Worm (Caenorhabditis elegans) whole organism, young adult: ENCODE results near the gene Y97E10AR.3.

Source experiments
- B0261.1 ChIP-seq: sonication (generic microtip); optimal IDR thresholded peaks from 2 replicates; lab custom pipeline; 2016; ENCODE audit warnings: mild to moderate bottlenecking, missing genetic modification characterization, moderate library complexity, missing compliant biosample characterization
- B0336.3 ChIP-seq: fragments of 200-800 bp; sonication (Bioruptor generic); IDR thresholded peaks from 2 replicates; pipeline ENCODE4 v1.3.6; 2022; ENCODE audit warnings: missing genetic modification characterization, missing compliant biosample characterization
- D2030.7 ChIP-seq: fragments of 200-800 bp; sonication (Bioruptor generic); IDR thresholded peaks from 2 replicates; pipeline ENCODE4 v1.3.6; 2022; ENCODE audit warnings: missing genetic modification reagents, missing genetic modification characterization, missing compliant biosample characterization
- F22D6.2 ChIP-seq: sonication (generic microtip); optimal IDR thresholded peaks from 2 replicates; lab custom pipeline; 2016; ENCODE audit warnings: mild to moderate bottlenecking, missing genetic modification characterization, missing compliant biosample characterization
- F23B12.7 ChIP-seq: sonication (generic microtip); optimal IDR thresholded peaks from 2 replicates; lab custom pipeline; 2017; ENCODE audit warnings: missing genetic modification characterization, mild to moderate bottlenecking, missing compliant biosample characterization, antibody characterized with exemption, moderate library complexity; ENCODE audit not compliant: insufficient read depth
- F33H1.4 ChIP-seq: fragments of 200-800 bp; sonication (Bioruptor generic); IDR thresholded peaks from 2 replicates; pipeline ENCODE4 v1.3.6; 2022; ENCODE audit warnings: missing genetic modification reagents, missing genetic modification characterization, missing compliant biosample characterization
- F49E8.2 ChIP-seq: sonication (generic microtip); optimal IDR thresholded peaks from 3 replicates; lab custom pipeline; 2017; ENCODE audit warnings: missing genetic modification characterization, mild to moderate bottlenecking, missing compliant biosample characterization, antibody characterized with exemption, moderate library complexity; ENCODE audit not compliant: insufficient read depth
- F57C9.4 ChIP-seq: sonication (generic microtip); optimal IDR thresholded peaks from 2 replicates; lab custom pipeline; 2017; ENCODE audit warnings: mild to moderate bottlenecking, missing genetic modification characterization, missing compliant biosample characterization
- K11D2.4 ChIP-seq: fragments of 200-800 bp; sonication (Bioruptor generic); IDR thresholded peaks from 2 replicates; pipeline ENCODE4 v1.3.6; 2022; ENCODE audit warnings: missing genetic modification reagents, missing genetic modification characterization, missing compliant biosample characterization
- K12H6.12 ChIP-seq: fragments of 200-800 bp; sonication (Bioruptor generic); optimal IDR thresholded peaks from 2 replicates; lab custom pipeline; 2018; ENCODE audit warnings: mild to moderate bottlenecking, missing genetic modification characterization, missing compliant biosample characterization
- T26A5.8 ChIP-seq: sonication (generic microtip); optimal IDR thresholded peaks from 2 replicates; lab custom pipeline; 2016; ENCODE audit warnings: missing genetic modification characterization, missing compliant biosample characterization
- ZK185.1 ChIP-seq: sonication (generic microtip); optimal IDR thresholded peaks from 2 replicates; lab custom pipeline; 2016; ENCODE audit warnings: mild to moderate bottlenecking, missing genetic modification characterization, missing compliant biosample characterization; ENCODE audit not compliant: poor library complexity, severe bottlenecking
- ama-1 ChIP-seq, 3 experiments: fragments of 150-350 bp in 1 of 3; sonication (generic microtip) in 2 of 3; optimal IDR thresholded peaks; 2 replicates each; lab custom pipeline; 2014 to 2018; ENCODE audit warnings: missing biosample characterization in 2 of 3, missing genetic modification characterization in 2 of 3, missing genetic modification reagents in 2 of 3
- athp-1 ChIP-seq: sonication (generic microtip); optimal IDR thresholded peaks from 2 replicates; lab custom pipeline; 2017; ENCODE audit warnings: mild to moderate bottlenecking, missing genetic modification characterization, missing compliant biosample characterization
- bed-2 ChIP-seq: fragments of 200-800 bp; sonication (Bioruptor generic); IDR thresholded peaks from 2 replicates; pipeline ENCODE4 v1.3.6; 2022; ENCODE audit warnings: missing genetic modification reagents, missing genetic modification characterization, missing compliant biosample characterization
- cebp-1 ChIP-seq, 2 experiments: fragments of 200-800 bp in 1 of 2; sonication (Bioruptor generic) in 1 of 2; sonication (generic microtip) in 1 of 2; IDR thresholded peaks in 1 of 2; optimal IDR thresholded peaks in 1 of 2; 2 replicates each; pipeline versions ENCODE4 v1.3.6 to Lab custom; 2017 to 2022; ENCODE audit warnings: missing compliant biosample characterization in 2 of 2, missing genetic modification characterization in 2 of 2, mild to moderate bottlenecking in 1 of 2, missing genetic modification reagents in 1 of 2, moderate library complexity in 1 of 2
- cebp-2 ChIP-seq: fragments of 200-800 bp; sonication (Bioruptor generic); IDR thresholded peaks from 2 replicates; pipeline ENCODE4 v1.3.6; 2022; ENCODE audit warnings: missing genetic modification characterization, missing compliant biosample characterization
- ceh-100 ChIP-seq: fragments of 200-800 bp; sonication (Bioruptor generic); IDR thresholded peaks from 2 replicates; pipeline ENCODE4 v1.3.6; 2022; ENCODE audit warnings: missing genetic modification reagents, missing genetic modification characterization, missing compliant biosample characterization
- die-1 ChIP-seq: sonication (generic microtip); optimal IDR thresholded peaks from 2 replicates; lab custom pipeline; 2016; ENCODE audit warnings: missing genotype, mild to moderate bottlenecking, missing genetic modification characterization, missing compliant biosample characterization
- dpff-1 ChIP-seq: sonication (generic microtip); optimal IDR thresholded peaks from 2 replicates; lab custom pipeline; 2017; ENCODE audit warnings: mild to moderate bottlenecking, missing genetic modification characterization, missing compliant biosample characterization
- efl-1 ChIP-seq: fragments of 150-350 bp; optimal IDR thresholded peaks from 2 replicates; lab custom pipeline; 2014; ENCODE audit warnings: missing biosample characterization, missing genetic modification reagents, missing genetic modification characterization
- egrh-3 ChIP-seq: fragments of 200-800 bp; sonication (Bioruptor generic); IDR thresholded peaks from 2 replicates; pipeline ENCODE4 v1.3.6; 2022; ENCODE audit warnings: missing genetic modification reagents, missing genetic modification characterization, missing compliant biosample characterization
- fkh-3 ChIP-seq: sonication (generic microtip); optimal IDR thresholded peaks from 2 replicates; lab custom pipeline; 2016; ENCODE audit warnings: mild to moderate bottlenecking, missing genetic modification characterization, missing compliant biosample characterization
- gei-17 ChIP-seq: fragments of 200-800 bp; sonication (Bioruptor generic); optimal IDR thresholded peaks from 2 replicates; lab custom pipeline; 2018; ENCODE audit warnings: mild to moderate bottlenecking, missing genetic modification characterization, missing compliant biosample characterization
- hlh-26 ChIP-seq: fragments of 200-800 bp; sonication (Bioruptor generic); conservative IDR thresholded peaks from 2 replicates; pipeline ENCODE4 v1.3.6; 2022; ENCODE audit warnings: missing genetic modification reagents, missing genetic modification characterization, missing compliant biosample characterization
- hmg-20 ChIP-seq: fragments of 200-800 bp; sonication (Bioruptor generic); IDR thresholded peaks from 2 replicates; pipeline ENCODE4 v1.3.6; 2022; ENCODE audit warnings: missing genetic modification reagents, missing genetic modification characterization, missing compliant biosample characterization
- hrde-1 ChIP-seq: sonication (generic microtip); optimal IDR thresholded peaks from 2 replicates; lab custom pipeline; 2016; ENCODE audit warnings: missing genetic modification characterization, mild to moderate bottlenecking, missing compliant biosample characterization, moderate library complexity, missing genotype, missing genetic modification reagents, borderline replicate concordance
- hsf-1 ChIP-seq: fragments of 200-800 bp; sonication (Bioruptor generic); IDR thresholded peaks from 2 replicates; pipeline ENCODE4 v1.3.6; 2022; ENCODE audit warnings: missing genetic modification reagents, missing genetic modification characterization, missing compliant biosample characterization
- let-607 ChIP-seq, 2 experiments: fragments of 200-800 bp in 1 of 2; sonication (Bioruptor generic) in 1 of 2; sonication (generic microtip) in 1 of 2; optimal IDR thresholded peaks; 2 replicates each; lab custom pipeline; 2016 to 2018; ENCODE audit warnings: mild to moderate bottlenecking in 2 of 2, missing compliant biosample characterization in 2 of 2, missing genetic modification characterization in 2 of 2, moderate library complexity in 2 of 2, missing genotype in 1 of 2
- lin-35 ChIP-seq, 3 experiments: fragments of 150-350 bp in 2 of 3; sonication (generic microtip) in 1 of 3; optimal IDR thresholded peaks; 2 replicates each; lab custom pipeline; 2014 to 2018; ENCODE audit warnings: missing biosample characterization in 3 of 3, missing genetic modification characterization in 3 of 3, missing genetic modification reagents in 3 of 3
- lsy-27 ChIP-seq: sonication (generic microtip); optimal IDR thresholded peaks from 2 replicates; lab custom pipeline; 2017; ENCODE audit warnings: missing genetic modification characterization, mild to moderate bottlenecking, missing compliant biosample characterization, antibody characterized with exemption, missing genotype, borderline replicate concordance; ENCODE audit not compliant: insufficient read depth
- madf-3 ChIP-seq: fragments of 200-800 bp; sonication (Bioruptor generic); IDR thresholded peaks from 2 replicates; pipeline ENCODE4 v1.3.6; 2022; ENCODE audit warnings: missing genetic modification reagents, missing genetic modification characterization, missing compliant biosample characterization
- madf-6 ChIP-seq: fragments of 200-800 bp; sonication (Bioruptor generic); IDR thresholded peaks from 2 replicates; pipeline ENCODE4 v1.3.6; 2022; ENCODE audit warnings: missing genetic modification reagents, missing genetic modification characterization, missing compliant biosample characterization
- mes-4 ChIP-seq: sonication (generic microtip); optimal IDR thresholded peaks from 2 replicates; lab custom pipeline; 2016; ENCODE audit warnings: missing genotype, missing genetic modification characterization, missing compliant biosample characterization
- nfya-2 ChIP-seq: fragments of 200-800 bp; sonication (Bioruptor generic); IDR thresholded peaks from 2 replicates; pipeline ENCODE4 v1.3.6; 2022; ENCODE audit warnings: missing genetic modification reagents, missing genetic modification characterization, missing compliant biosample characterization
- nfyb-1 ChIP-seq: fragments of 200-800 bp; sonication (Bioruptor generic); IDR thresholded peaks from 2 replicates; pipeline ENCODE4 v1.3.6; 2022; ENCODE audit warnings: missing genetic modification reagents, missing genetic modification characterization, missing compliant biosample characterization
- nhr-179 ChIP-seq: sonication (generic microtip); optimal IDR thresholded peaks from 2 replicates; lab custom pipeline; 2016; ENCODE audit warnings: mild to moderate bottlenecking, missing genetic modification characterization, missing compliant biosample characterization
- nhr-80 ChIP-seq: sonication (generic microtip); optimal IDR thresholded peaks from 2 replicates; lab custom pipeline; 2016; ENCODE audit warnings: missing genetic modification characterization, missing compliant biosample characterization
- repo-1 ChIP-seq: sonication (generic microtip); optimal IDR thresholded peaks from 2 replicates; lab custom pipeline; 2017; ENCODE audit warnings: mild to moderate bottlenecking, missing genetic modification characterization, missing compliant biosample characterization
- snpc-1.1 ChIP-seq: sonication (generic microtip); optimal IDR thresholded peaks from 2 replicates; lab custom pipeline; 2017; ENCODE audit warnings: missing genetic modification characterization, mild to moderate bottlenecking, missing compliant biosample characterization, antibody characterized with exemption, moderate library complexity, missing genotype, missing genetic modification reagents; ENCODE audit not compliant: insufficient read depth
- somi-1 ChIP-seq: fragments of 200-800 bp; sonication (Bioruptor generic); optimal IDR thresholded peaks from 2 replicates; lab custom pipeline; 2018; ENCODE audit warnings: mild to moderate bottlenecking, missing genetic modification characterization, missing compliant biosample characterization
- sptf-2 ChIP-seq: fragments of 200-800 bp; sonication (Bioruptor generic); optimal IDR thresholded peaks from 2 replicates; lab custom pipeline; 2018; ENCODE audit warnings: mild to moderate bottlenecking, missing genetic modification characterization, missing compliant biosample characterization
- ztf-22 ChIP-seq: fragments of 200-800 bp; sonication (Bioruptor generic); optimal IDR thresholded peaks from 2 replicates; lab custom pipeline; 2018; ENCODE audit warnings: mild to moderate bottlenecking, missing genetic modification characterization, moderate library complexity, missing compliant biosample characterization
- ztf-25 ChIP-seq: fragments of 200-800 bp; sonication (Bioruptor generic); IDR thresholded peaks from 2 replicates; pipeline ENCODE4 v1.3.6; 2022; ENCODE audit warnings: missing genetic modification reagents, missing genetic modification characterization, missing compliant biosample characterization
- ztf-28 ChIP-seq: fragments of 200-800 bp; sonication (Bioruptor generic); IDR thresholded peaks from 2 replicates; pipeline ENCODE4 v1.3.6; 2022; ENCODE audit warnings: missing genetic modification reagents, missing genetic modification characterization, missing compliant biosample characterization
- ztf-3 ChIP-seq: fragments of 200-800 bp; sonication (Bioruptor generic); optimal IDR thresholded peaks from 2 replicates; lab custom pipeline; 2018; ENCODE audit warnings: mild to moderate bottlenecking, missing genetic modification characterization, missing compliant biosample characterization
- ztf-6 ChIP-seq: fragments of 200-800 bp; sonication (Bioruptor generic); IDR thresholded peaks from 2 replicates; pipeline ENCODE4 v1.3.6; 2022; ENCODE audit warnings: missing genetic modification reagents, missing genetic modification characterization, missing compliant biosample characterization

The Y97E10AR.3 gene

ce11 chrV:8012032-8012431 lies 4.7 kb upstream of the Y97E10AR.3 start, which contains the start of gene rpb-9 (continued):
- TF ChIP-seq nfyb-1, result 0 out of 2 replicates have a peak, but pooled peaks have one; percentile 16
- TF ChIP-seq cebp-2 (GFP tag; lab: Robert Waterston, UW), result no peak
- peak; percentile 14 for TF ChIP-seq die-1
- no peak for TF ChIP-seq F33H1.4 (GFP tag; lab: Robert Waterston, UW)
- TF ChIP-seq D2030.7, result no peak
- no peak for TF ChIP-seq madf-3 (GFP tag; lab: Robert Waterston, UW)
- TF ChIP-seq K12H6.12, result no peak
- no peak for TF ChIP-seq nhr-179
- TF ChIP-seq F57C9.4, result no peak
- no peak for TF ChIP-seq ceh-100 (GFP tag; lab: Robert Waterston, UW)
- no peak for TF ChIP-seq ZK185.1 (tag; lab: Kevin White, UChicago)
- 0 out of 2 replicates have a peak, but pooled peaks have one; percentile 30 for TF ChIP-seq hsf-1 (GFP tag; lab: Robert Waterston, UW)
- TF ChIP-seq nhr-80 (tag; lab: Kevin White, UChicago), result no peak
- no peak for TF ChIP-seq fkh-3
- no peak for TF ChIP-seq F22D6.2
- peak; percentile 17 for TF ChIP-seq ama-1 (optimal IDR thresholded peaks at IDR 0.05; lab: Kevin White, UChicago)
- TF ChIP-seq ama-1 (GFP tag; optimal IDR thresholded peaks at IDR 0.05; lab: Kevin White, UChicago), result no peak
- TF ChIP-seq lsy-27 (tag; lab: Kevin White, UChicago), result no peak
- TF ChIP-seq bed-2, result no peak
- TF ChIP-seq cebp-1 (GFP tag; IDR thresholded peaks at IDR 0.05; lab: Robert Waterston, UW), result no peak
- TF ChIP-seq cebp-1 (tag; optimal IDR thresholded peaks at IDR 0.05; lab: Kevin White, UChicago), result no peak
- no peak for TF ChIP-seq hrde-1 (tag; lab: Kevin White, UChicago)
- no peak for TF ChIP-seq repo-1 (tag; lab: Kevin White, UChicago)
- TF ChIP-seq sptf-2 (GFP tag; lab: Kevin White, UChicago), result no peak
- TF ChIP-seq ztf-6 (GFP tag; lab: Robert Waterston, UW), result no peak
- TF ChIP-seq hmg-20 (GFP tag; lab: Robert Waterston, UW), result no peak
- no peak for TF ChIP-seq F23B12.7 (tag; lab: Kevin White, UChicago)
- no peak for TF ChIP-seq hlh-26 (GFP tag; lab: Robert Waterston, UW)
- no peak for TF ChIP-seq lin-35 (GFP tag; optimal IDR thresholded peaks at IDR 0.05; lab: Kevin White, UChicago)
- TF ChIP-seq ztf-22 (GFP tag; lab: Kevin White, UChicago), result no peak
- TF ChIP-seq madf-6 (GFP tag; lab: Robert Waterston, UW), result no peak
- TF ChIP-seq dpff-1, result no peak
- no peak for TF ChIP-seq K11D2.4 (GFP tag; lab: Robert Waterston, UW)
- no peak for TF ChIP-seq somi-1 (GFP tag; lab: Kevin White, UChicago)
- no peak for TF ChIP-seq B0261.1
- no peak for TF ChIP-seq ztf-25
- no peak for TF ChIP-seq gei-17
- TF ChIP-seq T26A5.8 (tag; lab: Kevin White, UChicago), result no peak
- TF ChIP-seq athp-1 (tag; lab: Kevin White, UChicago), result no peak
- TF ChIP-seq snpc-1.1 (tag; lab: Kevin White, UChicago), result peak; percentile 10
- TF ChIP-seq efl-1 (GFP tag; lab: Kevin White, UChicago), result no peak
- no peak for TF ChIP-seq let-607 (tag; optimal IDR thresholded peaks at IDR 0.05; lab: Kevin White, UChicago)
- TF ChIP-seq ztf-28 (GFP tag; lab: Robert Waterston, UW), result no peak
- TF ChIP-seq mes-4 (tag; lab: Kevin White, UChicago), result no peak
- TF ChIP-seq ztf-3 (GFP tag; lab: Kevin White, UChicago), result no peak
- TF ChIP-seq egrh-3, result no peak
- peak; percentile 30 for TF ChIP-seq F49E8.2 (tag; lab: Kevin White, UChicago)
- no peak for TF ChIP-seq nfya-2
- TF ChIP-seq B0336.3, result peak; percentile 27; the same call in 1 of the 2 replicates
